Fruit fly (Drosophila melanogaster) whole organism, embryonic: Measurements from ENCODE around the gene CG4733.

Experiments used
- Bdp1 ChIP-seq: fragments of 200-800 bp; sonication (Bioruptor generic); optimal IDR thresholded peaks from 3 replicates; lab custom pipeline; 2016; ENCODE audit warnings: missing biosample characterization, missing genetic modification characterization
- CG10431 ChIP-seq: fragments of 200-800 bp; sonication (Bioruptor generic); optimal IDR thresholded peaks from 3 replicates; lab custom pipeline; 2018; ENCODE audit warnings: missing biosample characterization, mild to moderate bottlenecking, missing genetic modification characterization
- CG10543 ChIP-seq: fragments of 200-800 bp; sonication (Bioruptor generic); optimal IDR thresholded peaks from 3 replicates; lab custom pipeline; 2017; ENCODE audit warnings: missing biosample characterization, mild to moderate bottlenecking, missing genetic modification characterization, moderate library complexity
- CG11093 ChIP-seq: fragments of 200-800 bp; sonication (Bioruptor generic); IDR thresholded peaks from 3 replicates; pipeline ENCODE4 v1.3.6; 2022; ENCODE audit warnings: missing biosample characterization, missing genetic modification characterization
- CG11696 ChIP-seq: fragments of 200-800 bp; sonication (Bioruptor generic); IDR thresholded peaks from 2 replicates; pipeline ENCODE4 v1.3.6; 2022; ENCODE audit warnings: missing biosample characterization, missing genetic modification characterization
- CG12236 ChIP-seq: fragments of 200-800 bp; sonication (Bioruptor generic); optimal IDR thresholded peaks from 2 replicates; lab custom pipeline; 2016; ENCODE audit warnings: missing biosample characterization, missing genetic modification characterization
- CG1233 ChIP-seq: fragments of 200-800 bp; sonication (Bioruptor generic); optimal IDR thresholded peaks from 4 replicates; lab custom pipeline; 2018; ENCODE audit warnings: missing biosample characterization, mild to moderate bottlenecking, missing genetic modification characterization
- CG14667 ChIP-seq: fragments of 200-800 bp; sonication (Bioruptor generic); IDR thresholded peaks from 2 replicates; pipeline ENCODE4 v1.3.6; 2022; ENCODE audit warnings: missing biosample characterization, missing genetic modification characterization
- CG15073 ChIP-seq: fragments of 200-800 bp; sonication (Bioruptor generic); optimal IDR thresholded peaks from 2 replicates; lab custom pipeline; 2016; ENCODE audit warnings: missing biosample characterization, missing genetic modification characterization
- CG15269 ChIP-seq: fragments of 200-800 bp; sonication (Bioruptor generic); optimal IDR thresholded peaks from 2 replicates; lab custom pipeline; 2018; ENCODE audit warnings: missing biosample characterization, mild to moderate bottlenecking, missing genetic modification characterization, moderate library complexity
- CG1529 ChIP-seq: fragments of 200-800 bp; sonication (Bioruptor generic); optimal IDR thresholded peaks from 3 replicates; lab custom pipeline; 2018; ENCODE audit warnings: missing biosample characterization, missing genetic modification characterization
- CG15479 ChIP-seq: fragments of 200-800 bp; sonication (Bioruptor generic); optimal IDR thresholded peaks from 3 replicates; lab custom pipeline; 2019; ENCODE audit warnings: missing biosample characterization, mild to moderate bottlenecking, missing genetic modification characterization, moderate library complexity
- CG2120 ChIP-seq: fragments of 200-800 bp; sonication (Bioruptor generic); optimal IDR thresholded peaks from 3 replicates; lab custom pipeline; 2016; ENCODE audit warnings: missing biosample characterization, missing genetic modification characterization
- CG2199 ChIP-seq: fragments of 200-800 bp; sonication (Bioruptor generic); IDR thresholded peaks from 3 replicates; pipeline ENCODE4 v1.3.6; 2022; ENCODE audit warnings: missing biosample characterization, missing genetic modification characterization
- CG30403 ChIP-seq: fragments of 200-800 bp; sonication (Bioruptor generic); optimal IDR thresholded peaks from 3 replicates; lab custom pipeline; 2016; ENCODE audit warnings: missing biosample characterization, missing genetic modification characterization
- CG31388 ChIP-seq: fragments of 200-800 bp; sonication (Bioruptor generic); optimal IDR thresholded peaks from 2 replicates; lab custom pipeline; 2016; ENCODE audit warnings: missing biosample characterization, missing genetic modification characterization
- CG4360 ChIP-seq: fragments of 200-800 bp; sonication (Bioruptor generic); IDR thresholded peaks from 2 replicates; pipeline ENCODE4 v1.3.6; 2022; ENCODE audit warnings: missing biosample characterization, missing genetic modification characterization
- CG4424 ChIP-seq: fragments of 200-800 bp; sonication (Bioruptor generic); optimal IDR thresholded peaks from 3 replicates; lab custom pipeline; 2016; ENCODE audit warnings: missing biosample characterization, missing genetic modification characterization
- CG4707 ChIP-seq: fragments of 200-800 bp; sonication (Bioruptor generic); optimal IDR thresholded peaks from 2 replicates; lab custom pipeline; 2018; ENCODE audit warnings: missing biosample characterization, mild to moderate bottlenecking, missing genetic modification characterization, moderate library complexity
- CG7357 ChIP-seq: fragments of 200-800 bp; sonication (Bioruptor generic); IDR thresholded peaks from 3 replicates; pipeline ENCODE4 v1.3.6; 2022; ENCODE audit warnings: missing biosample characterization, missing genetic modification characterization
- CG8089 ChIP-seq: fragments of 200-800 bp; sonication (Bioruptor generic); optimal IDR thresholded peaks from 3 replicates; lab custom pipeline; 2016; ENCODE audit warnings: missing biosample characterization, missing genetic modification characterization
- CG8359 ChIP-seq: fragments of 200-800 bp; sonication (Bioruptor generic); optimal IDR thresholded peaks from 2 replicates; lab custom pipeline; 2017; ENCODE audit warnings: missing biosample characterization, mild to moderate bottlenecking, missing genetic modification characterization, borderline replicate concordance
- D ChIP-seq, 2 experiments: fragments of 200-800 bp in 1 of 2; fragments of >200 bp in 1 of 2; sonication (Bioruptor generic) in 1 of 2; optimal IDR thresholded peaks; 2 replicates in 1 of 2; 3 replicates in 1 of 2; lab custom pipeline; 2017; ENCODE audit warnings: mild to moderate bottlenecking in 1 of 2, missing biosample characterization in 1 of 2, missing genetic modification characterization in 1 of 2, missing genetic modification reagents in 1 of 2
- Ets97D ChIP-seq: fragments of 200-800 bp; sonication (Bioruptor generic); optimal IDR thresholded peaks from 3 replicates; lab custom pipeline; 2016; ENCODE audit warnings: missing biosample characterization, missing genetic modification characterization
- Six4 ChIP-seq: fragments of 200-800 bp; sonication (Bioruptor generic); optimal IDR thresholded peaks from 2 replicates; lab custom pipeline; 2016; ENCODE audit warnings: missing biosample characterization, missing genetic modification characterization
- Sox100B ChIP-seq: fragments of 200-800 bp; sonication (Bioruptor generic); optimal IDR thresholded peaks from 3 replicates; lab custom pipeline; 2018; ENCODE audit warnings: missing biosample characterization, mild to moderate bottlenecking, missing genetic modification characterization
- Spps ChIP-seq: fragments of 200-800 bp; sonication (Bioruptor generic); optimal IDR thresholded peaks from 2 replicates; lab custom pipeline; 2018; ENCODE audit warnings: missing biosample characterization, mild to moderate bottlenecking, missing genetic modification characterization
- Trl ChIP-seq, 3 experiments: fragments of >200 bp in 2 of 3; fragments of 200-800 bp in 1 of 3; sonication (Bioruptor generic) in 1 of 3; optimal IDR thresholded peaks; 2 replicates in 1 of 3; 3 replicates in 2 of 3; lab custom pipeline; 2016 to 2017; ENCODE audit warnings: missing biosample characterization in 1 of 3, missing genetic modification characterization in 1 of 3
- ase ChIP-seq: fragments of 200-800 bp; sonication (Bioruptor generic); IDR thresholded peaks from 3 replicates; pipeline ENCODE4 v1.3.6; 2022; ENCODE audit warnings: missing biosample characterization, missing genetic modification characterization
- bsh ChIP-seq, 2 experiments: fragments of 200-800 bp; sonication (Bioruptor generic); optimal IDR thresholded peaks; 2 replicates each; lab custom pipeline; 2017 to 2018; ENCODE audit warnings: mild to moderate bottlenecking in 2 of 2, missing biosample characterization in 2 of 2, missing genetic modification characterization in 2 of 2, moderate library complexity in 1 of 2
- chif ChIP-seq, 2 experiments: fragments of 200-800 bp; sonication (Bioruptor generic); optimal IDR thresholded peaks; 3 replicates each; lab custom pipeline; 2016; ENCODE audit warnings: missing biosample characterization in 2 of 2, missing genetic modification characterization in 2 of 2
- en ChIP-seq: fragments of 200-800 bp; sonication (Bioruptor generic); optimal IDR thresholded peaks from 2 replicates; lab custom pipeline; 2016; ENCODE audit warnings: missing biosample characterization, missing genetic modification characterization
- gfzf ChIP-seq: fragments of 200-800 bp; sonication (Bioruptor generic); optimal IDR thresholded peaks from 2 replicates; lab custom pipeline; 2016; ENCODE audit warnings: missing biosample characterization, mild to moderate bottlenecking, missing genetic modification characterization, moderate library complexity
- gt ChIP-seq: fragments of 200-800 bp; sonication (Bioruptor generic); IDR thresholded peaks from 2 replicates; pipeline ENCODE4 v1.3.6; 2022; ENCODE audit warnings: missing biosample characterization, missing genetic modification characterization
- hb ChIP-seq: fragments of 200-800 bp; sonication (Bioruptor generic); IDR thresholded peaks from 3 replicates; pipeline ENCODE4 v1.3.6; 2022; ENCODE audit warnings: missing biosample characterization, missing genetic modification characterization; ENCODE audit not compliant: partially characterized antibody
- ind ChIP-seq: fragments of 200-800 bp; sonication (Bioruptor generic); optimal IDR thresholded peaks from 3 replicates; lab custom pipeline; 2016; ENCODE audit warnings: missing biosample characterization, missing genetic modification characterization
- insv ChIP-seq, 2 experiments: fragments of 200-800 bp; sonication (Bioruptor generic); optimal IDR thresholded peaks; 3 replicates each; lab custom pipeline; 2016 to 2018; ENCODE audit warnings: missing biosample characterization in 2 of 2, missing genetic modification characterization in 2 of 2
- inv ChIP-seq: fragments of 200-800 bp; sonication (Bioruptor generic); IDR thresholded peaks from 2 replicates; pipeline ENCODE4 v1.3.6; 2022; ENCODE audit warnings: missing biosample characterization, missing genetic modification characterization; ENCODE audit not compliant: partially characterized antibody
- kni ChIP-seq: fragments of 200-800 bp; sonication (Bioruptor generic); optimal IDR thresholded peaks from 3 replicates; lab custom pipeline; 2017; ENCODE audit warnings: mild to moderate bottlenecking, missing biosample characterization, missing genetic modification reagents, missing genetic modification characterization
- mam ChIP-seq: fragments of 200-800 bp; sonication (Bioruptor generic); optimal IDR thresholded peaks from 3 replicates; lab custom pipeline; 2016; ENCODE audit warnings: missing biosample characterization, missing genetic modification characterization
- mirr ChIP-seq: fragments of 200-800 bp; sonication (Bioruptor generic); optimal IDR thresholded peaks from 3 replicates; lab custom pipeline; 2018; ENCODE audit warnings: missing biosample characterization, mild to moderate bottlenecking, missing genetic modification characterization
- nau ChIP-seq: fragments of 200-800 bp; sonication (Bioruptor generic); optimal IDR thresholded peaks from 3 replicates; lab custom pipeline; 2017; ENCODE audit warnings: missing biosample characterization, mild to moderate bottlenecking, missing genetic modification characterization, missing genetic modification reagents
- nerfin-2 ChIP-seq: fragments of 200-800 bp; sonication (Bioruptor generic); IDR thresholded peaks from 2 replicates; pipeline ENCODE4 v1.3.6; 2022; ENCODE audit warnings: missing biosample characterization, missing genetic modification characterization; ENCODE audit not compliant: partially characterized antibody
- p53 ChIP-seq: fragments of 200-800 bp; sonication (Bioruptor generic); optimal IDR thresholded peaks from 2 replicates; lab custom pipeline; 2016; ENCODE audit warnings: missing biosample characterization, missing genetic modification characterization
- slp2 ChIP-seq: fragments of 200-800 bp; sonication (Bioruptor generic); optimal IDR thresholded peaks from 2 replicates; lab custom pipeline; 2016; ENCODE audit warnings: missing biosample characterization, missing genetic modification characterization
- sug ChIP-seq: fragments of 200-800 bp; optimal IDR thresholded peaks from 2 replicates; lab custom pipeline; 2019; ENCODE audit warnings: missing biosample characterization, mild to moderate bottlenecking, missing genetic modification characterization, moderate library complexity
- trh ChIP-seq: fragments of 200-800 bp; sonication (Bioruptor generic); optimal IDR thresholded peaks from 2 replicates; lab custom pipeline; 2016; ENCODE audit warnings: missing biosample characterization, missing genetic modification characterization
- vnd ChIP-seq: fragments of 200-800 bp; sonication (Bioruptor generic); IDR thresholded peaks from 3 replicates; pipeline ENCODE4 v1.3.6; 2022; ENCODE audit warnings: missing biosample characterization, missing genetic modification characterization; ENCODE audit not compliant: partially characterized antibody
- zf30C ChIP-seq: fragments of 200-800 bp; sonication (Bioruptor generic); optimal IDR thresholded peaks from 3 replicates; lab custom pipeline; 2018; ENCODE audit warnings: missing biosample characterization, mild to moderate bottlenecking, missing genetic modification characterization

The CG4733 gene

dm6 chr3R:19877427-19878076 lies 12.9 kb upstream of the CG4733 start, which contains the start of the genes CG17186 and Arc42 (continued):
- TF ChIP-seq CG7357 (GFP tag; lab: Robert Waterston, UW) (no peak), CG31388 (no peak), Ets97D (GFP tag; lab: Kevin White, UChicago) (peak; percentile 47), gt (GFP tag; lab: Robert Waterston, UW) (no peak), mam (no peak), gfzf (peak; percentile 88), bsh (GFP tag; optimal IDR thresholded peaks at IDR 0.05; lab: Kevin White, UChicago) (peak; percentile 3 to 67), Spps (tag; lab: Kevin White, UChicago) (peak; percentile 12), CG11696 (GFP tag; lab: Robert Waterston, UW) (no peak), ind (GFP tag; lab: Kevin White, UChicago) (no peak), CG2120 (GFP tag; lab: Kevin White, UChicago) (peak; percentile 46), CG4707 (GFP tag; lab: Kevin White, UChicago) (no peak), Trl (optimal IDR thresholded peaks at IDR 0.05; lab: Kevin White, UChicago) (no peak), Trl (GFP tag; optimal IDR thresholded peaks at IDR 0.05; lab: Kevin White, UChicago) (no peak), chif (GFP tag; optimal IDR thresholded peaks at IDR 0.05; lab: Kevin White, UChicago) (no peak), CG1529 (GFP tag; lab: Kevin White, UChicago) (no peak), D (optimal IDR thresholded peaks at IDR 0.05; lab: Kevin White, UChicago) (no peak), D (GFP tag; optimal IDR thresholded peaks at IDR 0.05; lab: Kevin White, UChicago) (no peak), CG4424 (GFP tag; lab: Kevin White, UChicago) (peak; percentile 27), CG14667 (no peak), hb (GFP tag; lab: Robert Waterston, UW) (no peak), slp2 (GFP tag; lab: Kevin White, UChicago) (no peak), p53 (no peak), insv (GFP tag; optimal IDR thresholded peaks at IDR 0.05; lab: Kevin White, UChicago) (no peak), CG30403 (GFP tag; lab: Kevin White, UChicago) (no peak), inv (GFP tag; lab: Robert Waterston, UW) (no peak), Bdp1 (GFP tag; lab: Kevin White, UChicago) (no peak), mirr (GFP tag; lab: Kevin White, UChicago) (no peak), CG1233 (peak; percentile 15), CG15479 (GFP tag; lab: Kevin White, UChicago) (no peak), CG8359 (GFP tag; lab: Kevin White, UChicago) (no peak), CG10431 (GFP tag; lab: Kevin White, UChicago) (no peak), CG2199 (GFP tag; lab: Robert Waterston, UW) (no peak), CG15073 (no peak), vnd (no peak), Sox100B (GFP tag; lab: Kevin White, UChicago) (peak; percentile 7), en (GFP tag; lab: Kevin White, UChicago) (no peak), CG15269 (tag; lab: Kevin White, UChicago) (no peak), ase (GFP tag; lab: Robert Waterston, UW) (no peak), zf30C (GFP tag; lab: Kevin White, UChicago) (no peak), CG4360 (GFP tag; lab: Robert Waterston, UW) (no peak), CG12236 (GFP tag; lab: Kevin White, UChicago) (no peak), CG8089 (GFP tag; lab: Kevin White, UChicago) (no peak), kni (no peak), CG11093 (GFP tag; lab: Robert Waterston, UW) (no peak), Six4 (peak; percentile 3), nerfin-2 (GFP tag; lab: Robert Waterston, UW) (no peak), trh (no peak), CG10543 (GFP tag; lab: Kevin White, UChicago) (no peak), sug (tag; lab: Kevin White, UChicago) (peak; percentile 23), nau (GFP tag; lab: Kevin White, UChicago) (no peak)
